Fruit fly (Drosophila melanogaster) whole organism, embryonic: ENCODE results near the gene galla-2.

Source experiments
- CG14050 ChIP-seq: fragments of 200-800 bp; sonication (Bioruptor generic); IDR thresholded peaks from 3 replicates; pipeline ENCODE4 v1.3.6; 2022; ENCODE audit warnings: missing biosample characterization, missing genetic modification characterization
- CG32767 ChIP-seq: fragments of 200-800 bp; sonication (Bioruptor generic); IDR thresholded peaks from 2 replicates; pipeline ENCODE4 v1.3.6; 2022; ENCODE audit warnings: missing biosample characterization, missing genetic modification characterization
- CkIIα-i1 ChIP-seq: fragments of 200-800 bp; sonication (Bioruptor generic); IDR thresholded peaks from 2 replicates; pipeline ENCODE4 v1.3.6; 2022; ENCODE audit warnings: missing biosample characterization, missing genetic modification characterization
- Hsf ChIP-seq: fragments of 200-800 bp; sonication (Bioruptor generic); optimal IDR thresholded peaks from 3 replicates; lab custom pipeline; 2016; ENCODE audit warnings: missing biosample characterization, missing genetic modification characterization
- YL-1 ChIP-seq: fragments of 200-800 bp; sonication (Bioruptor generic); optimal IDR thresholded peaks from 3 replicates; lab custom pipeline; 2017; ENCODE audit warnings: missing biosample characterization, mild to moderate bottlenecking, missing genetic modification characterization
- ken ChIP-seq: fragments of 200-800 bp; sonication (Bioruptor generic); IDR thresholded peaks from 3 replicates; pipeline ENCODE4 v1.3.6; 2022; ENCODE audit warnings: missing biosample characterization, missing genetic modification characterization
- seq ChIP-seq: fragments of 200-800 bp; sonication (Bioruptor generic); IDR thresholded peaks from 2 replicates; pipeline ENCODE4 v1.3.6; 2022; ENCODE audit warnings: missing biosample characterization, missing genetic modification characterization
- sim ChIP-seq: fragments of 200-800 bp; sonication (Bioruptor generic); IDR thresholded peaks from 2 replicates; pipeline ENCODE4 v1.3.6; 2022; ENCODE audit warnings: missing biosample characterization, missing genetic modification characterization

dm6 chr3L:10841905-10842304, 40.8 kb upstream of the galla-2 start:
- TF ChIP-seq seq (GFP tag; lab: Robert Waterston, UW) (no peak), Hsf (no peak), ken (GFP tag; lab: Robert Waterston, UW) (no peak), CkIIα-i1 (GFP tag; lab: Robert Waterston, UW) (no peak), CG32767 (GFP tag; lab: Robert Waterston, UW) (no peak), YL-1 (no peak), sim (GFP tag; lab: Robert Waterston, UW) (no peak), CG14050 (GFP tag; lab: Robert Waterston, UW) (no peak)
